Worm (Caenorhabditis elegans): ENCODE data around the gene T13C5.7.

Gene T13C5.7

ce11 chrX:6177944-6178566 lies 2.3 kb upstream of the T13C5.7 start, which contains the start of the genes T25B2.4 and T13C5.3:
Gene T25B2.4, plus strand, starts transcription at chrX:6178244.
Gene T13C5.3, plus strand, starts transcription at chrX:6178516.
- TF ChIP-seq W03F9.2 (tag; optimal IDR thresholded peaks at IDR 0.05), result no peak
- TF ChIP-seq him-1 (tag; optimal IDR thresholded peaks at IDR 0.05), result no peak
- TF ChIP-seq dao-5 (tag; optimal IDR thresholded peaks at IDR 0.05), result no peak

ce11 chrX:6178989-6179388 lies 1.4 kb upstream of the T13C5.7 start:
- TF ChIP-seq dao-5 (tag; optimal IDR thresholded peaks at IDR 0.05), result no peak
- no peak for TF ChIP-seq him-1 (tag; optimal IDR thresholded peaks at IDR 0.05)
- TF ChIP-seq W03F9.2 (tag; optimal IDR thresholded peaks at IDR 0.05), result no peak

DNA sequence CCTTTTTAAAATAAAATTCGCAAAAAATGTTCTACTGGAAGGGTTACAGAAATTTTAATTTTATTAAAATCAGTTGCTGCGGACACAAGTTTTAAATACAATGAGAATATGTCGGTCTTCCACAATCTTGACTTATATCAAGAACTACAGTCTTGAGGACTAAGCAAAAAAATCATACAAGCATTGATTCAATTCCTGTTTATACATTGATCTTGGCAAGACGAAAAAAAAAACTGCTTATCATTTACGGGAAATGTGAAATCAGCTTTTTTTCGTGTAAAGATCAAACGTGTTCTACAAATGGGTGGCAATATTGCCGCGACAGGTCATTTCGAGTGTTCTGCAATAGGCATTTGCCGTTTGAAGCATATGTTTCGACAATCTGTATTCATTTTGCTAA lies 4.3 kb downstream of the T13C5.7 start, which contains the start of gene T13C5.2:
T13C5.2 (plus strand) TSS at position 301 of the 400 bp plus-strand sequence.
- TF ChIP-seq W03F9.2 (tag; optimal IDR thresholded peaks at IDR 0.05), result no peak
- TF ChIP-seq him-1 (tag; optimal IDR thresholded peaks at IDR 0.05), result no peak
- no peak for TF ChIP-seq dao-5 (tag; optimal IDR thresholded peaks at IDR 0.05)

- no peak for TF ChIP-seq him-1 (tag; optimal IDR thresholded peaks at IDR 0.05)
- TF ChIP-seq W03F9.2 (tag; optimal IDR thresholded peaks at IDR 0.05), result no peak
- TF ChIP-seq dao-5 (tag; optimal IDR thresholded peaks at IDR 0.05), result no peak
These were observed 7.5 kb downstream of the T13C5.7 start, which contains the start of gene T13C5.10 for ce11 chrX:6187848-6188247. Gene T13C5.10, plus strand, starts transcription at chrX:6188148.

DNA sequence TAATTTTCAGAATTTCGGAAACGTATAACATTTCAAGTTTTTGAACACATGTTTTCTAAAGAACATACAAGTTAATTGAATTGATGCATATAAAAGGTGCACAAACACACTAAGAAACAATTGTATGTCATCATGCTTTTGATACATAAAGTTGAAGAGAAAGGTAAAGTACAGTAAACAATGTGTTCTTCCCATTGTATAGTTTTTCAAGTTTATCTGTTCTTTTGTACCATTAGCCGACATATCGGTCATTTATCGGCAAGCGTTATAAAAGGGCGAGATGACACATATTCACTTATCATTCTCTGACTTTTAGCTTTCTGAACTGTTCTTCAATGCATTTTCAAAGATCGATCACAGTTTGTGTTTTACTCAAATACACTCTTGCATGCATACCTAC lies 9.6 kb downstream of the T13C5.7 start, which contains the start of gene T13C5.9:
T13C5.9 (plus strand) TSS at position 301 of the 400 bp plus-strand sequence.
- TF ChIP-seq dao-5 (tag; optimal IDR thresholded peaks at IDR 0.05) (no peak), him-1 (tag; optimal IDR thresholded peaks at IDR 0.05) (no peak), W03F9.2 (tag; optimal IDR thresholded peaks at IDR 0.05) (no peak)

DNA sequence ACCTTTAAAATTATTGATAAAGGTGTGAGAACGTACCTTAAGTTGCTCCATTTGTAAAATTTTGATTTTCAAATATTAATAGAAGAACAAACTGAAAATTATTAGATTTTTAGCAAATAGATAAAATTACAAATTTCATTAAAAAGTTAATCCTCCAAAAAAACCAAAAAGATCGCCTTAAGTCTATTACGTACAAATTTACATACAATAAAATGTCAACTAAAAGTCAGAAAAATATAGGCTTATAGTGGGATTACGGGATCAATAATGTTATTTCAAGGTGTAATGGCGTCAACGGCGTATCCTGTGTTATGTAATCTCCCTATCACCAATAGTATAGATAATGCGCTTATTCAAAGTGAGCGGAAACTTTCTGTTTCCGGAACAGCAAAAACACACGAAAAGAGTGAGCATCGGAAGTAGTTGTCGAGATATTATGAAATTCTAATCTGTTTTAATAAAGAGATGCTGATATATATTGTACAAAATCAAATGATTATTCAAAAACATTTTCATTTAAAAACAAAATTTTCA lies 13.9 kb downstream of the T13C5.7 start, which contains the start of gene ceh-54:
ceh-54 (minus strand) TSS at position 51 of the 534 bp plus-strand sequence.
- TF ChIP-seq W03F9.2 (tag; optimal IDR thresholded peaks at IDR 0.05) (no peak), him-1 (tag; optimal IDR thresholded peaks at IDR 0.05) (no peak), dao-5 (tag; optimal IDR thresholded peaks at IDR 0.05) (no peak)

DNA sequence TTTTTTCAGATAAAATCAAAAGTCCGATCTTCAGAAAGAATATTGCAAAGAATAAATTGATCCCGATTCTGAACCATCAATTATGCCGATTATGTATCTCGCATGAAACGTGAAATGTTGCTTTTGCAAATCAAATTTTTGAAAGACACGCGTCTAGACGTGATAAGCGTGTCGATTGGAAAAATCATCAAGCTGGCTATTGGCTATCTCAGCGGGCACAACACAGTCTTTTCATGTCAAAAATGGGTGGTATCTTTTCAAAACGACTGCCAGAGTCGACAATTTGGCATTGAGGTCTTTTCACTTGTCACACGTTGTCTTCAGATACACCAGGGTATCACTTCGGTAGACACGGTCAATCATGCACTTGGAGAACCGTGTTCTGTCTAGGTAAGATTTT lies 16.2 kb downstream of the T13C5.7 start, which contains the start of gene daf-9:
daf-9 (plus strand) TSS at position 301 of the 400 bp plus-strand sequence.
- TF ChIP-seq dao-5 (tag; optimal IDR thresholded peaks at IDR 0.05) (no peak), him-1 (tag; optimal IDR thresholded peaks at IDR 0.05) (no peak), W03F9.2 (tag; optimal IDR thresholded peaks at IDR 0.05) (no peak)

- TF ChIP-seq him-1 (tag; optimal IDR thresholded peaks at IDR 0.05) (no peak), W03F9.2 (tag; optimal IDR thresholded peaks at IDR 0.05) (no peak), dao-5 (tag; optimal IDR thresholded peaks at IDR 0.05) (no peak)
These were observed 21.1 kb downstream of the T13C5.7 start for ce11 chrX:6201542-6201941.

ce11 chrX:6202809-6203208 lies 22.4 kb downstream of the T13C5.7 start:
- no peak for TF ChIP-seq dao-5 (tag; optimal IDR thresholded peaks at IDR 0.05)
- TF ChIP-seq him-1 (tag; optimal IDR thresholded peaks at IDR 0.05), result no peak
- no peak for TF ChIP-seq W03F9.2 (tag; optimal IDR thresholded peaks at IDR 0.05)

DNA sequence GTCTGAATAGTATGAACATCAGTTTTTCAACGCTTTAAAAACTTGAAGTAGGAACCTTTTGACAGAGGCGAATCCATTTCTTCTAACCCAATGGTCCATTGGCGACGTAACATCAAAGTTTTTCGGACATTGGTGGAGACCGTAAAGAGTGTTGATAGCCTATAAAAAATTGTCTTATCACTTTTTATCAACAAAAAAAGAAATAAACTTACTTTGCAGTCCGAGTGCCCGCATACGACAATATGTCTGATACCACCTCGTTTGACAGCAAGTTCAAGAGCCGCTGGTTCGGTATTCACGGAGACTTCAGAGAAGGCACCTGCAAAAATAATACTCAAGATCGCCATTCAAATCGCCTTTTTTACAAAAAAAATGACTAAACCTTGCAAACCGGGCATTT lies 22.9 kb downstream of the T13C5.7 start:
- TF ChIP-seq W03F9.2 (tag; optimal IDR thresholded peaks at IDR 0.05) (no peak), dao-5 (tag; optimal IDR thresholded peaks at IDR 0.05) (no peak), him-1 (tag; optimal IDR thresholded peaks at IDR 0.05) (no peak)

- TF ChIP-seq him-1 (tag; optimal IDR thresholded peaks at IDR 0.05), result no peak
- no peak for TF ChIP-seq dao-5 (tag; optimal IDR thresholded peaks at IDR 0.05)
- peak; percentile 25 for TF ChIP-seq W03F9.2 (tag; optimal IDR thresholded peaks at IDR 0.05)
These were observed 24.4 kb downstream of the T13C5.7 start, which contains the start of gene bca-1 for ce11 chrX:6204696-6205232. Gene bca-1, minus strand, starts transcription at chrX:6204746.

DNA sequence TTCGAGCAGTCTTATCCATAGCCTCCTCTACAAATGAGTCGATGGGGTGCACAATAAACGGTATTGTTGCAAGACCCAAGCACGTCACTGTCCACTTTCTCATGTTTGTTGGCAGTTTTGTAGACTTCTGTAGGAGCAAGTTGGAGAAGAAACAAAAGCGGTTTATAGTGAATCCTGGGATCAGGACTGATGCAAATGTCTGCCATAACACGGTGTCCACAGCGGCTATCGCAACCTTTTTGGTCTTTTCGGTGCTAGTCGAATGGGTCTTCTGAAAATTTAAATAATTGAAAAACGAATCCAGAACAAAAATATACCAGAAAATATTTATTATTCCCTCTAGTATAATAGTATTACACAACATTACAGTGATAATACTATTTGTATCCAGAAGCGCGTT lies 24.9 kb downstream of the T13C5.7 start:
- no peak for TF ChIP-seq dao-5 (tag; optimal IDR thresholded peaks at IDR 0.05)
- TF ChIP-seq W03F9.2 (tag; optimal IDR thresholded peaks at IDR 0.05), result no peak
- no peak for TF ChIP-seq him-1 (tag; optimal IDR thresholded peaks at IDR 0.05)

- TF ChIP-seq W03F9.2 (tag; optimal IDR thresholded peaks at IDR 0.05) (no peak), him-1 (tag; optimal IDR thresholded peaks at IDR 0.05) (no peak), dao-5 (tag; optimal IDR thresholded peaks at IDR 0.05) (no peak)
These were observed 25.9 kb downstream of the T13C5.7 start, which contains the start of gene mtp-18 for ce11 chrX:6206305-6206704. Gene mtp-18, minus strand, starts transcription at chrX:6206405.

DNA sequence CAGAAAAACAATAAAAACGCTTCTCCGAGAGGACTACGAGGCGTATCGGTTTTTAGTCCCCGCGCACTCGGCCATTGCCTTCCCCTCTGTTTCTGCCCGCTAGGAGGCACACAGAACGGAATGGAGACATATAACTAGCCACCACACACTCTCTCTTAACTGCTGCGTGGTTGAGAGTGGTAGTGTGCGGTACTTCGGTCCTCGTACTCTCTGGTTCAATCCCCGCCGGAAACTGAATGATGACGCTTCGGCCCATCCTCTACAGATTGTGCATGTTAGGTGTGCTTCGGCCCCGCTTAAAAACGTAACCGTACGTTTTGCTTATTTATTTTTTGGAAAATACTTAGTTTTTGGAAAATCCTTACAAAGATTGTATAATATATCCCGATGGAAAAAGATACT lies 27.3 kb downstream of the T13C5.7 start, which contains the start of gene T13C5.6:
T13C5.6 (minus strand) TSS at position 1 of the 402 bp plus-strand sequence.
- TF ChIP-seq dao-5 (tag; optimal IDR thresholded peaks at IDR 0.05), result peak; percentile 91
- peak; percentile 57 for TF ChIP-seq W03F9.2 (tag; optimal IDR thresholded peaks at IDR 0.05)
- peak; percentile 98 for TF ChIP-seq him-1 (tag; optimal IDR thresholded peaks at IDR 0.05)

All from whole organism, L4/young adult.